Worm (Caenorhabditis elegans) whole organism, midembryonic: ENCODE measurements around the gene nep-6.

Source experiments
- T22C8.4 ChIP-seq: fragments of 200-800 bp; sonication (Bioruptor generic); IDR thresholded peaks from 2 replicates; pipeline ENCODE4 v1.3.6; 2022; ENCODE audit warnings: missing genetic modification characterization, missing compliant biosample characterization
- cog-1 ChIP-seq: sonication (generic microtip); optimal IDR thresholded peaks from 2 replicates; lab custom pipeline; 2016; ENCODE audit warnings: missing genetic modification characterization, missing compliant biosample characterization
- flt-1 ChIP-seq: fragments of 200-800 bp; sonication (Bioruptor generic); IDR thresholded peaks from 2 replicates; pipeline ENCODE4 v1.3.6; 2022; ENCODE audit warnings: missing genetic modification characterization, missing compliant biosample characterization
- klf-2 ChIP-seq: fragments of 200-800 bp; sonication (Bioruptor generic); conservative IDR thresholded peaks from 2 replicates; pipeline ENCODE4 v1.3.6; 2022; ENCODE audit warnings: missing genetic modification reagents, missing genetic modification characterization, missing compliant biosample characterization
- med-1 ChIP-seq: sonication (generic microtip); optimal IDR thresholded peaks from 2 replicates; lab custom pipeline; 2017; ENCODE audit warnings: missing genetic modification characterization, mild to moderate bottlenecking, missing compliant biosample characterization, antibody characterized with exemption, missing genetic modification reagents; ENCODE audit not compliant: insufficient read depth
- ref-1 ChIP-seq: fragments of 200-800 bp; sonication (Bioruptor generic); conservative IDR thresholded peaks from 2 replicates; pipeline ENCODE4 v1.3.6; 2022; ENCODE audit warnings: missing genetic modification reagents, missing genetic modification characterization, missing compliant biosample characterization
- tab-1 ChIP-seq: fragments of 200-800 bp; sonication (Bioruptor generic); IDR thresholded peaks from 2 replicates; pipeline ENCODE4 v1.3.6; 2022; ENCODE audit warnings: missing genetic modification characterization, missing compliant biosample characterization
- ztf-23 ChIP-seq: fragments of 200-800 bp; sonication (Bioruptor generic); IDR thresholded peaks from 2 replicates; pipeline ENCODE4 v1.3.6; 2022; ENCODE audit warnings: missing genetic modification reagents, missing genetic modification characterization, missing compliant biosample characterization
- ztf-29 ChIP-seq: fragments of 200-800 bp; sonication (Bioruptor generic); IDR thresholded peaks from 2 replicates; pipeline ENCODE4 v1.3.6; 2022; ENCODE audit warnings: missing genetic modification reagents, missing genetic modification characterization, missing compliant biosample characterization

Gene nep-6

DNA sequence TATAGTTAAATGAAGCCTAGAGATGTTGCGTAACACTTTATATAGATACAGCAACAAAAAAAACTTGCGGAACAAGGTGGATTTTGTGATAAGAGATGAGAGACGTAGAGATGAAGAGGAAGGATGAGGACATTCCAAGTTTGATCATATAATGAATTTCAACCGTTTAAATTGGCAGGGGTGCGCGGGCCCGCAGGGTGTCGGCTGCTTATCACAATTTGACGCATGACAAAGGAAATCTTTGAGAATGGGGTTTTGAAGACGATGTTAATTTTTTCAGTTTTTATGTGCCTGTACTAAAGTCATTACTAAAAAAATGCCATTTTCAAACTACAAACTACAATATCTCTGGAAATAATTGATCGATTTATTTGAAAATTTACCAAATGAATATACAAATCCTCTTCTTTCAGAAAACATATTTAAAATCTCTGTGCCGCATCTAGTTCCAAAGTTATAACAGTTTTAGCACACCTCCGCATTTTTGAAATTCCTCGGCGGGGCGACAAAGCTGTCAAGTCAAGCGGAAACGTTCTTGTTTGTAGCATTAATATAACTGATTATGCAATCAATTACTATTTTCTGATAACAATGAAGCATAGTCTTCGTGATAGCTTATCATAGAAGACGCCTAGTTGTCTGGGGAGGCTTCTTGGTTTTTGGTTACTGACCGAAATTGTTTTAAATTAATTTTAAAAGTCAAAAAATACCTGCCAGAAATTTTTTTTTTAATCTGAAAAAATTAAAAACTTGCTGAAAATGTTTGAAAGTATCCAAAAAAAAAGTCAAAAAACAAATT lies 23.4 kb downstream of the nep-6 start:
- TF ChIP-seq ztf-23 (GFP tag; lab: Robert Waterston, UW): no peak
- TF ChIP-seq cog-1 (tag; lab: Kevin White, UChicago): no peak
- no peak for TF ChIP-seq tab-1 (GFP tag; lab: Robert Waterston, UW)
- TF ChIP-seq klf-2 (GFP tag; lab: Robert Waterston, UW): no peak
- TF ChIP-seq ztf-29: no peak
- no peak for TF ChIP-seq med-1 (GFP tag; lab: Kevin White, UChicago)
- TF ChIP-seq ref-1 (GFP tag; lab: Robert Waterston, UW): no peak
- no peak for TF ChIP-seq flt-1 (GFP tag; lab: Robert Waterston, UW)
- no peak for TF ChIP-seq T22C8.4 (GFP tag; lab: Robert Waterston, UW)

DNA sequence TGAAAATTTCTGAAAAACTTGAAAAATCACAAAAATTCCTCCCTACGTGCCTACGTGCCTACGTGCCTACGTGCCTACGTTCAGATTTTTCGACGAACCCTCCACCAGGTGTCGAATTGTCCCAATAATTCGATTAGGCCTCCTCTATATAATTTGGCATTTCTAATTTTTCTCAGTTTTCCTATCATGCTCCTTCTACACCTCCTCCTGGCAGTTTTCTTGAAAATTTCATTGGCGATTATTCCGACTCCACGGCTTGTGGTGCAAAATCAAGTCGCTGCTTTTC lies 24.0 kb downstream of the nep-6 start, which contains the start of gene C16C8.17:
Gene C16C8.17, plus strand, starts transcription at position 187 of the 286 bp plus-strand sequence.
- no peak for TF ChIP-seq tab-1 (GFP tag; lab: Robert Waterston, UW)
- TF ChIP-seq klf-2 (GFP tag; lab: Robert Waterston, UW): no peak
- no peak for TF ChIP-seq flt-1 (GFP tag; lab: Robert Waterston, UW)
- no peak for TF ChIP-seq ref-1 (GFP tag; lab: Robert Waterston, UW)
- TF ChIP-seq ztf-23 (GFP tag; lab: Robert Waterston, UW): no peak
- TF ChIP-seq ztf-29: no peak

DNA sequence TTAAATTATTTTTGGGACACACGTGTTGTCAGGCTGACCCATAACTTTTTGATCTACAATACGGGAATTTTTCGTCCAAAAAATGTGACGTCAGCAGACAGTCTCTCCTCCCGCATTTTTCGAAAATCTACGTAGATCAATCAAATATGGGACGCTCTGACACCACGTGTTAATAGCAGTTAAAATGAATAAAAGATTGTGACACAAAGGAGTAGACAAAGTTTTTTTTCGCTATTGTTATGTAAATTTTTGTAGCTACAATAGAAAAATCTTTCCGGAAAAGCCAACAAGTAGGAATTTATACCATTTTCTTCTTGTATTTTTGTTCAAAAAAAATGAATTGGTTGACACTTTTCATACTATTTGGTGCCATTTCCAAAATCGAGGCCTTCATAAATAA lies 24.7 kb downstream of the nep-6 start, which contains the start of gene C16C8.27:
Gene C16C8.27, plus strand, starts transcription at position 301 of the 400 bp plus-strand sequence.
- no peak for TF ChIP-seq ref-1 (GFP tag; lab: Robert Waterston, UW)
- no peak for TF ChIP-seq klf-2 (GFP tag; lab: Robert Waterston, UW)
- TF ChIP-seq ztf-29: no peak
- no peak for TF ChIP-seq ztf-23 (GFP tag; lab: Robert Waterston, UW)
- no peak for TF ChIP-seq med-1 (GFP tag; lab: Kevin White, UChicago)
- no peak for TF ChIP-seq cog-1 (tag; lab: Kevin White, UChicago)
- no peak for TF ChIP-seq flt-1 (GFP tag; lab: Robert Waterston, UW)
- no peak for TF ChIP-seq tab-1 (GFP tag; lab: Robert Waterston, UW)
- TF ChIP-seq T22C8.4 (GFP tag; lab: Robert Waterston, UW): no peak

DNA sequence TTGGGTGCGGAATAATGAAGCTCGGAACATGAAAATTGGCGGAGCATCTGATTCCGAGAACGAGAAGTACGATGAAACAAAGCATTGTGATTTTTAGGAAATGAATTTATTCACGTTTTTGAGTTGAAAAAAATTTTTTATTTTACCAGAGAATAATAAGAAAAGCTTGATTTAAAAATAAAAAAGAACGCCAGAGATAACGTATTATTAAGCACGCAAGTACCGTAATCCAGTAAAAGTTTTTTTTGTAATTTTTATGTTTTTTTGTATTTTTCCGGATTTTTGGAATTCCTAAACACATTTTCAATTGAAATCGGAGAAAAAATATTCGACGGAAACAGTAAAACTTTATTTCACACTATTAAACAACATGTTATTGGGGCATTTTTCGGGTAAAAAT lies 26.5 kb downstream of the nep-6 start, which contains the start of gene C16C8.22:
Gene C16C8.22, minus strand, starts transcription at position 101 of the 400 bp plus-strand sequence.
- TF ChIP-seq flt-1 (GFP tag; lab: Robert Waterston, UW): no peak
- TF ChIP-seq tab-1 (GFP tag; lab: Robert Waterston, UW): no peak
- TF ChIP-seq ztf-29: no peak
- no peak for TF ChIP-seq ref-1 (GFP tag; lab: Robert Waterston, UW)
- TF ChIP-seq ztf-23 (GFP tag; lab: Robert Waterston, UW): no peak
- TF ChIP-seq med-1 (GFP tag; lab: Kevin White, UChicago): no peak
- no peak for TF ChIP-seq klf-2 (GFP tag; lab: Robert Waterston, UW)
- no peak for TF ChIP-seq T22C8.4 (GFP tag; lab: Robert Waterston, UW)
- TF ChIP-seq cog-1 (tag; lab: Kevin White, UChicago): no peak

DNA sequence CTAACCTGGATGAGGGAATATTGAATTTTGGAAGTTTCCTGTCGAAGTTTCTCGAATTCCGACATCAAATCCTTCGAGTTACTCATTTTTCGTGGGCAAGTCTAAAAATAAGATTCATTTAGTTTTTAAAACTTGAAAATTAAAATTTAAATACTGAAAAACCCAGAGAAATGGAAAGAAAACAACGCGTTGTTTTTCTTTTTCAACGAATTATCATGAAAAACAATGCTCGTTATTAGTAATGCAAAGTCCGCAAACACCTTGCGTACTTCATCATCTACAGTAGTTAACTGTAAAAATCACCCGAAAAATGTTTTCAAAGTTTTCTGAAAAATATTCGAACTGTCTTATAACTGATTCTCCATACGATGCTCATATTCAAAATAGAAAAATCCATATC lies 27.7 kb downstream of the nep-6 start, which contains the start of gene C16C8.4:
Gene C16C8.4, minus strand, starts transcription at position 101 of the 400 bp plus-strand sequence.
- TF ChIP-seq T22C8.4 (GFP tag; lab: Robert Waterston, UW) (no peak), flt-1 (GFP tag; lab: Robert Waterston, UW) (no peak), cog-1 (tag; lab: Kevin White, UChicago) (no peak), ztf-29 (no peak), tab-1 (GFP tag; lab: Robert Waterston, UW) (no peak), med-1 (GFP tag; lab: Kevin White, UChicago) (no peak), ztf-23 (GFP tag; lab: Robert Waterston, UW) (no peak), klf-2 (GFP tag; lab: Robert Waterston, UW) (no peak), ref-1 (GFP tag; lab: Robert Waterston, UW) (no peak)

DNA sequence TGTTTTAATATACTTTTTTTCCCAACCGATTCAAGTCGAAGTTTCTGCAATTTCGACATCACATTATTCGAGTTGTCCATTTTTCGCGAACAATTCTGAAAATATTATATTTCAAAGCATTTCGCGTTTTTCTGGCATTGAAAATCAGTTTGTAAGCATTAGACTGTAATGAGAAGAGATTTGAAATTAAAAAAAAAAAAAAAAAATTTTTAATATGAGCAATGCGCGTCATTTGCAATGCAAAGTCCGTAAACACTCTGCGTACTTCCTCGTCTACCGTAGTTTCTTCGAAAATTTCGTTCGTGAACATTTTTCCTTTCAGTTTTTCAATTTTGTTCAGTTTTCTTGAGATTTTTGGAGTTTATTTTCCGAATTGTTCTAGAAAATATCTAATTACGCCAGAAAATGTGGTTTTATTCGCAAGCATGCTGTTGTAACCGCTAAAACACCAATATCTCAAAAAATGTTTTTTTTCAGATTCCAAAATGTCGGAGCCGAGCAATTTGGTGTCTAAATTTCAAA lies 28.7 kb downstream of the nep-6 start, which contains the start of the genes C16C8.5 and C16C8.16:
Gene C16C8.5, minus strand, starts transcription at position 101 of the 522 bp plus-strand sequence.
Gene C16C8.16, plus strand, starts transcription at position 472 of the 522 bp plus-strand sequence.
- TF ChIP-seq med-1 (GFP tag; lab: Kevin White, UChicago) (no peak), tab-1 (GFP tag; lab: Robert Waterston, UW) (no peak), T22C8.4 (GFP tag; lab: Robert Waterston, UW) (no peak), ztf-29 (no peak), cog-1 (tag; lab: Kevin White, UChicago) (no peak), klf-2 (GFP tag; lab: Robert Waterston, UW) (no peak), flt-1 (GFP tag; lab: Robert Waterston, UW) (no peak), ztf-23 (GFP tag; lab: Robert Waterston, UW) (no peak), ref-1 (GFP tag; lab: Robert Waterston, UW) (no peak)

DNA sequence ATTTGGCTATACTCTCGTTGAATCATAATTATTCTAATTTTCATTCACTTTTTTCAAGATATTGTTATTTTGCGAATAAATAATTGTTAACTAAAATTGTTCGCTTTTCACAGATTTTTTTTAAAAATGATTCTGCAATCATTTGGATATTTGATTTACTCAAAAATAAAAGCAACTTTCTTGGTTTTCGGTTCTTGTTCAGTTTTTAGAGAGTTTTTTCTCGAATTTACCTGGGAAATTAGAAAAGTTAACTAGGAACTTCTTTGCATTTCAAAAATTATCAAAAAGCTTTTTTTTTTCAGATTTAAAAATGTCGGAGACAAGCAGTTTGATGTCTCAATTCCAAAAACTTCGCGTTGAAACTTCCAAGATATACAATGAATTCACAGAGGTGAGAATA lies 30.0 kb downstream of the nep-6 start, which contains the start of the genes C16C8.20 and gldi-6:
Gene C16C8.20, plus strand, starts transcription at position 301 of the 400 bp plus-strand sequence.
Gene gldi-6, plus strand, starts transcription at position 301 of the 400 bp plus-strand sequence.
- TF ChIP-seq ref-1 (GFP tag; lab: Robert Waterston, UW) (no peak), flt-1 (GFP tag; lab: Robert Waterston, UW) (no peak), tab-1 (GFP tag; lab: Robert Waterston, UW) (no peak), T22C8.4 (GFP tag; lab: Robert Waterston, UW) (no peak), klf-2 (GFP tag; lab: Robert Waterston, UW) (no peak), ztf-29 (no peak), med-1 (GFP tag; lab: Kevin White, UChicago) (no peak), ztf-23 (GFP tag; lab: Robert Waterston, UW) (no peak), cog-1 (tag; lab: Kevin White, UChicago) (no peak)

DNA sequence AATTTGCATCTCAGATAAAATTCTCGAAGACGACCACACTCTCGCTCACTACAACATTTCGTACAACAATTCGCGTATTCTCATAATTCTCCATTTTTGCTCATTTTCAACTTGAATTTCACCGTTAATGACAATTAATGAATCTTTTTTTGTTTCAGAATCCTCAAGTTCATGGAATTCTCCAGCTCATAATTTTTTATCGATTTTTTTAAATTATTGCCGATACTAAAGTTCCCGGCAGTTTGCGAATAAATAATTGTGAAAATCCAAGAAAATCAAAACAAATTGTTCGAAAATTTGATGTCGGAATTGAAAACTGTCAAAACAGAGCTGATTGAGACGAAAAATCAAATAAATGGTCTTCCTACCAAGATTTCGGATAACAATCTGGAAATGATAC lies 31.3 kb downstream of the nep-6 start, which contains the start of gene C16C8.21:
Gene C16C8.21, plus strand, starts transcription at position 301 of the 400 bp plus-strand sequence.
- TF ChIP-seq cog-1 (tag; lab: Kevin White, UChicago) (no peak), klf-2 (GFP tag; lab: Robert Waterston, UW) (no peak), ref-1 (GFP tag; lab: Robert Waterston, UW) (no peak), tab-1 (GFP tag; lab: Robert Waterston, UW) (no peak), flt-1 (GFP tag; lab: Robert Waterston, UW) (no peak), med-1 (GFP tag; lab: Kevin White, UChicago) (no peak), T22C8.4 (GFP tag; lab: Robert Waterston, UW) (no peak), ztf-29 (no peak), ztf-23 (GFP tag; lab: Robert Waterston, UW) (no peak)
